Worm (Caenorhabditis elegans) whole organism, late embryonic: Measurements from ENCODE around the gene rps-1.

Source experiments
- C38D4.7 ChIP-seq: fragments of 200-800 bp; sonication (Bioruptor generic); optimal IDR thresholded peaks from 2 replicates; lab custom pipeline; 2018; ENCODE audit warnings: mild to moderate bottlenecking, missing genetic modification characterization, moderate library complexity, missing compliant biosample characterization
- F13H6.1 ChIP-seq: sonication (generic microtip); optimal IDR thresholded peaks from 2 replicates; lab custom pipeline; 2016; ENCODE audit warnings: missing genetic modification characterization, missing compliant biosample characterization
- K02D7.2 ChIP-seq: sonication (generic microtip); optimal IDR thresholded peaks from 2 replicates; lab custom pipeline; 2017; ENCODE audit warnings: mild to moderate bottlenecking, missing genetic modification characterization, missing compliant biosample characterization
- K09A11.1 ChIP-seq: sonication (generic microtip); optimal IDR thresholded peaks from 2 replicates; lab custom pipeline; 2017; ENCODE audit warnings: antibody characterized with exemption, mild to moderate bottlenecking, missing genetic modification characterization, missing compliant biosample characterization; ENCODE audit not compliant: insufficient read depth
- Y22D7AL.16 ChIP-seq: sonication (generic microtip); optimal IDR thresholded peaks from 2 replicates; lab custom pipeline; 2016; ENCODE audit warnings: missing genetic modification characterization, missing compliant biosample characterization
- ama-1 ChIP-seq: fragments of 150-350 bp; optimal IDR thresholded peaks from 2 replicates; lab custom pipeline; 2014
- ceh-14 ChIP-seq: sonication (generic microtip); optimal IDR thresholded peaks from 2 replicates; lab custom pipeline; 2016; ENCODE audit warnings: missing genotype, missing genetic modification characterization, missing compliant biosample characterization
- ceh-18 ChIP-seq: sonication (generic microtip); optimal IDR thresholded peaks from 2 replicates; lab custom pipeline; 2016; ENCODE audit warnings: missing genetic modification characterization, missing compliant biosample characterization
- ceh-19 ChIP-seq: fragments of 200-800 bp; sonication (Bioruptor generic); optimal IDR thresholded peaks from 2 replicates; lab custom pipeline; 2018; ENCODE audit warnings: mild to moderate bottlenecking, missing genetic modification characterization, missing compliant biosample characterization
- ceh-24 ChIP-seq: sonication (generic microtip); optimal IDR thresholded peaks from 2 replicates; lab custom pipeline; 2016; ENCODE audit warnings: mild to moderate bottlenecking, missing genetic modification characterization, missing compliant biosample characterization
- ceh-31 ChIP-seq: sonication (generic microtip); optimal IDR thresholded peaks from 2 replicates; lab custom pipeline; 2016; ENCODE audit warnings: missing genetic modification characterization, missing compliant biosample characterization
- ceh-45 ChIP-seq: fragments of 200-800 bp; sonication (Bioruptor generic); IDR thresholded peaks from 2 replicates; pipeline ENCODE4 v1.3.6; 2022; ENCODE audit warnings: missing genetic modification reagents, missing genetic modification characterization, missing compliant biosample characterization
- ceh-48 ChIP-seq: sonication (generic microtip); optimal IDR thresholded peaks from 2 replicates; lab custom pipeline; 2016; ENCODE audit warnings: missing genetic modification characterization, inconsistent platforms, missing compliant biosample characterization
- ceh-9 ChIP-seq: sonication (generic microtip); optimal IDR thresholded peaks from 2 replicates; lab custom pipeline; 2016; ENCODE audit warnings: mild to moderate bottlenecking, missing genetic modification characterization, inconsistent platforms, missing compliant biosample characterization
- elt-2 ChIP-seq: sonication (generic microtip); optimal IDR thresholded peaks from 2 replicates; lab custom pipeline; 2016; ENCODE audit warnings: missing genetic modification reagents, missing genetic modification characterization, missing compliant biosample characterization
- elt-4 ChIP-seq: sonication (generic microtip); optimal IDR thresholded peaks from 2 replicates; lab custom pipeline; 2016; ENCODE audit warnings: missing genetic modification characterization, missing compliant biosample characterization
- fax-1 ChIP-seq: sonication (generic microtip); optimal IDR thresholded peaks from 2 replicates; lab custom pipeline; 2016; ENCODE audit warnings: missing genotype, missing genetic modification characterization, missing compliant biosample characterization
- gmeb-2 ChIP-seq: sonication (generic microtip); optimal IDR thresholded peaks from 2 replicates; lab custom pipeline; 2016; ENCODE audit warnings: missing genetic modification characterization, inconsistent platforms, missing compliant biosample characterization
- hlh-13 ChIP-seq: fragments of 200-800 bp; sonication (Bioruptor generic); optimal IDR thresholded peaks from 2 replicates; lab custom pipeline; 2018; ENCODE audit warnings: mild to moderate bottlenecking, missing genetic modification characterization, missing compliant biosample characterization
- hlh-15 ChIP-seq: sonication (generic microtip); optimal IDR thresholded peaks from 2 replicates; lab custom pipeline; 2016; ENCODE audit warnings: missing genetic modification characterization, missing compliant biosample characterization
- hlh-30 ChIP-seq: sonication (generic microtip); optimal IDR thresholded peaks from 2 replicates; lab custom pipeline; 2017; ENCODE audit warnings: antibody characterized with exemption, missing genetic modification characterization, missing compliant biosample characterization; ENCODE audit not compliant: insufficient read depth
- hlh-6 ChIP-seq: sonication (generic microtip); optimal IDR thresholded peaks from 2 replicates; lab custom pipeline; 2016; ENCODE audit warnings: missing genotype, missing genetic modification characterization, missing compliant biosample characterization
- lim-6 ChIP-seq: sonication (generic microtip); optimal IDR thresholded peaks from 2 replicates; lab custom pipeline; 2016; ENCODE audit warnings: missing genetic modification characterization, missing compliant biosample characterization
- mec-3 ChIP-seq: sonication (generic microtip); optimal IDR thresholded peaks from 2 replicates; lab custom pipeline; 2016; ENCODE audit warnings: borderline replicate concordance, missing genetic modification characterization, missing compliant biosample characterization
- nfya-1 ChIP-seq: sonication (generic microtip); optimal IDR thresholded peaks from 2 replicates; lab custom pipeline; 2017; ENCODE audit warnings: missing genetic modification characterization, mild to moderate bottlenecking, missing compliant biosample characterization, antibody characterized with exemption, moderate library complexity
- nhr-11 ChIP-seq: fragments of 150-350 bp; optimal IDR thresholded peaks from 2 replicates; lab custom pipeline; 2014; ENCODE audit warnings: missing biosample characterization, missing genetic modification characterization
- nhr-232 ChIP-seq: sonication (generic microtip); optimal IDR thresholded peaks from 2 replicates; lab custom pipeline; 2016; ENCODE audit warnings: missing genetic modification characterization, missing compliant biosample characterization
- odd-2 ChIP-seq: sonication (generic microtip); optimal IDR thresholded peaks from 2 replicates; lab custom pipeline; 2017; ENCODE audit warnings: antibody characterized with exemption, mild to moderate bottlenecking, missing genetic modification characterization, missing compliant biosample characterization
- pax-1 ChIP-seq: fragments of 150-350 bp; optimal IDR thresholded peaks from 2 replicates; lab custom pipeline; 2014; ENCODE audit warnings: missing biosample characterization, missing genetic modification characterization
- pros-1 ChIP-seq: fragments of 150-350 bp; optimal IDR thresholded peaks from 2 replicates; lab custom pipeline; 2014; ENCODE audit warnings: missing biosample characterization, missing genetic modification reagents, missing genetic modification characterization
- ref-2 ChIP-seq: sonication (generic microtip); optimal IDR thresholded peaks from 2 replicates; lab custom pipeline; 2016; ENCODE audit warnings: missing genetic modification characterization, missing compliant biosample characterization
- rnt-1 ChIP-seq: sonication (generic microtip); optimal IDR thresholded peaks from 2 replicates; lab custom pipeline; 2016; ENCODE audit warnings: missing genetic modification characterization, missing compliant biosample characterization
- sdc-2 ChIP-seq: sonication (generic microtip); optimal IDR thresholded peaks from 2 replicates; lab custom pipeline; 2016; ENCODE audit warnings: missing genotype, missing genetic modification characterization, missing compliant biosample characterization
- sox-2 ChIP-seq: fragments of 200-800 bp; sonication (Bioruptor generic); IDR thresholded peaks from 2 replicates; pipeline ENCODE4 v1.3.6; 2022; ENCODE audit warnings: missing genetic modification reagents, missing genetic modification characterization, missing compliant biosample characterization
- syd-9 ChIP-seq: sonication (generic microtip); optimal IDR thresholded peaks from 2 replicates; lab custom pipeline; 2016; ENCODE audit warnings: mild to moderate bottlenecking, missing genetic modification characterization, moderate library complexity, missing compliant biosample characterization
- tbx-7 ChIP-seq: sonication (generic microtip); optimal IDR thresholded peaks from 2 replicates; lab custom pipeline; 2016; ENCODE audit warnings: missing genotype, missing genetic modification characterization, missing compliant biosample characterization
- unc-3 ChIP-seq, 2 experiments: fragments of 200-800 bp in 1 of 2; sonication (Bioruptor generic) in 1 of 2; sonication (generic microtip) in 1 of 2; conservative IDR thresholded peaks in 1 of 2; optimal IDR thresholded peaks in 1 of 2; 2 replicates each; pipeline versions ENCODE4 v1.3.6 to Lab custom; 2016 to 2022; ENCODE audit warnings: missing compliant biosample characterization in 2 of 2, missing genetic modification characterization in 2 of 2, missing genetic modification reagents in 1 of 2
- unc-42 ChIP-seq: sonication (generic microtip); optimal IDR thresholded peaks from 2 replicates; lab custom pipeline; 2016; ENCODE audit warnings: missing genotype, missing genetic modification characterization, missing compliant biosample characterization
- unc-55 ChIP-seq: sonication (generic microtip); optimal IDR thresholded peaks from 2 replicates; lab custom pipeline; 2017; ENCODE audit warnings: missing biosample characterization, missing genetic modification reagents, missing genetic modification characterization
- unc-86 ChIP-seq: sonication (generic microtip); optimal IDR thresholded peaks from 2 replicates; lab custom pipeline; 2016; ENCODE audit warnings: missing genetic modification characterization, missing compliant biosample characterization
- zip-5 ChIP-seq: sonication (generic microtip); optimal IDR thresholded peaks from 2 replicates; lab custom pipeline; 2016; ENCODE audit warnings: missing genetic modification characterization, missing compliant biosample characterization

The rps-1 gene

DNA sequence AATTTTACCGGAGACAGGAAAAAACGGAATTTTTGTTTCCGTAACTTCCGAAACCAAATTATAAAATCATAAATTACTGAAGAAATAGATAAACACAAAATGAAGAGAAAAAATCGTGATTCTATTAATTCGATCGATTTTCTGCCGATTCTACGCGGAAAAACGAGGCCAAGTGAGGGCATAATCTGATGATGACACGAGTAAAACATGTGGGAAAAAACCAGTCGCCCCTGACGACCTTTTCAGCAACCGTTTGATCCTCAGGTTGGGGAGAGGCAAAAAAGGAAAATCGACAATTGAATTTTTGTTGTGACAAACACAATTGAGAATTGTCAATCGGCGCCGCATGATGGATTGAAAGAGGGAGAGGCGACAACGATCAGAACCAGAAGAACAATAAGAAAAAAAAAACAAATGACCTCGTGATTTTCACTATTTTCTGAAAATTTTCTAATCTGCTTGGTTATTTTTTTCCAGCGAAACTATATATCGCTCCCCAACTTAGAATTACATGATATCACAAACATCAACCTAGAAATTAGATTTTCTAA, 29.3 kb downstream of the rps-1 start:
- no peak for TF ChIP-seq ceh-45 (GFP tag; lab: Robert Waterston, UW)
- no peak for TF ChIP-seq tbx-7 (tag; lab: Kevin White, UChicago)
- TF ChIP-seq gmeb-2 (tag; lab: Kevin White, UChicago) = no peak
- no peak for TF ChIP-seq sdc-2
- no peak for TF ChIP-seq nhr-11 (tag; lab: Kevin White, UChicago)
- no peak for TF ChIP-seq K09A11.1
- no peak for TF ChIP-seq ceh-9 (tag; lab: Kevin White, UChicago)
- TF ChIP-seq elt-4 (tag; lab: Kevin White, UChicago) = no peak
- no peak for TF ChIP-seq unc-3 (GFP tag; conservative IDR thresholded peaks at IDR 0.05; lab: Robert Waterston, UW)
- no peak for TF ChIP-seq unc-3 (tag; optimal IDR thresholded peaks at IDR 0.05; lab: Kevin White, UChicago)
- no peak for TF ChIP-seq elt-2 (tag; lab: Kevin White, UChicago)
- TF ChIP-seq hlh-13 = no peak
- TF ChIP-seq, all 69 proteins: peak for 0

DNA sequence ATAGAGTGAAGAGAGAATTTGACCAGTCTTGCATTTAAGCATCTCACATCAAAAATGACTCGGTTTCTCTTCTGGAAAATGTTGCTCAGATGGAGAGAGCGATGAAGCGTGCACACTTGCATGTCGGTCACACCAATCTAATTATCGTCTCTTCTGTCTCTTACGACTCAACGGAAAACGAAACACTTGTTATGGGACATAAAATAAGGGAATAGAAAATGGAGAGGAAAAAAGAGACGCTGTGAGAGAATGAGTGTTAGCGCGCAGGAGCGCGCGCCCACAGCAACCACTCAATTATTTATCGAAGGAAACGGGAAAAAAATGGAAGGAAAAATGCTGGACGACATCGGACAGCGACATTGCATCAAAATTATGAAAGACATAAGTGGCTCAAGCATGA, 30.0 kb downstream of the rps-1 start:
- TF ChIP-seq fax-1 (no peak), nfya-1 (no peak), C38D4.7 (GFP tag; lab: Kevin White, UChicago) (no peak), ref-2 (no peak), K02D7.2 (tag; lab: Kevin White, UChicago) (peak; percentile 12), pros-1 (tag; lab: Kevin White, UChicago) (peak; percentile 28), F13H6.1 (tag; lab: Kevin White, UChicago) (no peak), unc-86 (tag; lab: Kevin White, UChicago) (no peak), hlh-30 (tag; lab: Kevin White, UChicago) (no peak), unc-42 (tag; lab: Kevin White, UChicago) (peak; percentile 96), hlh-6 (tag; lab: Kevin White, UChicago) (no peak), zip-5 (tag; lab: Kevin White, UChicago) (no peak), ceh-18 (tag; lab: Kevin White, UChicago) (no peak), ceh-48 (tag; lab: Kevin White, UChicago) (no peak), pax-1 (tag; lab: Kevin White, UChicago) (no peak), ceh-45 (GFP tag; lab: Robert Waterston, UW) (no peak), odd-2 (tag; lab: Kevin White, UChicago) (no peak), lim-6 (tag; lab: Kevin White, UChicago) (peak; percentile 4), hlh-15 (tag; lab: Kevin White, UChicago) (no peak), sox-2 (GFP tag; lab: Robert Waterston, UW) (no peak), ceh-31 (tag; lab: Kevin White, UChicago) (peak; percentile 69), ceh-14 (peak; percentile 54)

DNA sequence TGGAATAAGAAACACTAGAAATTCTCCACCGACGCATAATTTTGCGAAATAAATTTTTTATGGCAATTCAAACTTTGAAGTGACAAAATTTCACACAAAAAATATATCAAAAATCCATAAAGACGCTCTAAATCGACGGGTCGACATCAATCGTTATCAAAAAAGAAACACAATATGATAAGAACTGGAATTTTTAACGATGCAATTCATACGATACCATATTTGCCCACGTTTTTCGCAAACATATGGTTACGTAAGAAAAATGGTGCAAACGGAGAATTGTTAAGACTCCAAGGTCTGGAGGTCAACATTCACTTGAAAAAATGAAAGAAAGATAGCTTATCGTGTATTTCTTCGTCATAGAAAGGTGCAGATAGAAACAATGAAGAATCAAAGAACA, 30.4 kb downstream of the rps-1 start:
- TF ChIP-seq zip-5 (tag; lab: Kevin White, UChicago) (no peak), elt-2 (tag; lab: Kevin White, UChicago) (peak; percentile 89)
- TF ChIP-seq, all 69 proteins: peak for 1

DNA sequence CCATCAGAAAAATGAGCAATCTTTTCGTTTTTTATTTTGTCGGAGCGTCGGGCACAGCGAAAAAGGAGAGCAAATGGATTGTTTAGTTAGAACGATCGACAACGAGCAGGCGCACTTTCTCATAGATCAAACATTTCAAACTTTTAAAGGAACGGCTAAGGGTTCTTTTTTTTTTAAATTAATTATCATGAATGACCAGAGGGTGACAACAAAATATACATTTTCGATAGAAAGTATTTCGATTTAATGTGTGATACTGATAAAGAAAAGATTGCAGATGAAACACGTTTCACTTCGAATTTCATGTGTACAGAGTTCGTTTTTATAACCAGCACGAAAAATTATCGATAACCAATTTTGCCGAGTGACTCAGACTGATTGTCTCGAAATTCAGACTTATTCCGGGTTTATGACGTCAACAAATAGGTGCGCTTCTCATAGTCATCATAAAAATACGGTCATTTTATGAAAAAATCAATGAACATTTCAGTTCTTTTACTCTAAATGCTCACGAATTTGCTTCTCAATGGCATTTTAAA, 30.9 kb downstream of the rps-1 start:
- TF ChIP-seq mec-3 (tag; lab: Kevin White, UChicago) = no peak
- TF ChIP-seq unc-86 (tag; lab: Kevin White, UChicago) = no peak
- TF ChIP-seq nhr-232 (tag; lab: Kevin White, UChicago) = no peak
- TF ChIP-seq ceh-31 (tag; lab: Kevin White, UChicago) = no peak
- TF ChIP-seq ceh-48 (tag; lab: Kevin White, UChicago) = no peak
- no peak for TF ChIP-seq syd-9 (tag; lab: Kevin White, UChicago)
- no peak for TF ChIP-seq elt-2 (tag; lab: Kevin White, UChicago)
- TF ChIP-seq ceh-24 (tag; lab: Kevin White, UChicago) = no peak
- TF ChIP-seq unc-55 = no peak
- TF ChIP-seq rnt-1 (tag; lab: Kevin White, UChicago) = no peak
- TF ChIP-seq Y22D7AL.16 (tag; lab: Kevin White, UChicago) = no peak
- TF ChIP-seq ceh-19 (GFP tag; lab: Kevin White, UChicago) = no peak
- TF ChIP-seq lim-6 (tag; lab: Kevin White, UChicago) = no peak
- TF ChIP-seq F13H6.1 (tag; lab: Kevin White, UChicago) = no peak
- TF ChIP-seq pros-1 (tag; lab: Kevin White, UChicago) = no peak
- no peak for TF ChIP-seq unc-3 (GFP tag; conservative IDR thresholded peaks at IDR 0.05; lab: Robert Waterston, UW)
- TF ChIP-seq unc-3 (tag; optimal IDR thresholded peaks at IDR 0.05; lab: Kevin White, UChicago) = no peak
- no peak for TF ChIP-seq ama-1 (lab: Kevin White, UChicago)
